Worm (Caenorhabditis elegans) whole organism, L1 larva: ENCODE results near the gene srxa-2.

Experiments
- C04F5.9 ChIP-seq: sonication (generic microtip); optimal IDR thresholded peaks from 2 replicates; lab custom pipeline; 2016; ENCODE audit warnings: missing genetic modification characterization, missing compliant biosample characterization
- C16A3.4 ChIP-seq: fragments of 150-350 bp; optimal IDR thresholded peaks from 2 replicates; lab custom pipeline; 2014; ENCODE audit warnings: missing biosample characterization, missing genetic modification characterization
- C34B4.2 ChIP-seq: sonication (generic microtip); optimal IDR thresholded peaks from 2 replicates; lab custom pipeline; 2017; ENCODE audit warnings: mild to moderate bottlenecking, missing genetic modification characterization, missing compliant biosample characterization
- F16B12.6 ChIP-seq: fragments of 150-350 bp; optimal IDR thresholded peaks from 2 replicates; lab custom pipeline; 2014; ENCODE audit warnings: missing biosample characterization, missing genetic modification characterization
- Y116A8C.19 ChIP-seq: sonication (generic microtip); optimal IDR thresholded peaks from 2 replicates; lab custom pipeline; 2016; ENCODE audit warnings: missing compliant biosample characterization, missing genetic modification characterization, borderline replicate concordance
- ama-1 ChIP-seq: fragments of 150-350 bp; optimal IDR thresholded peaks from 2 replicates; lab custom pipeline; 2014
- blmp-1 ChIP-seq: fragments of 150-350 bp; optimal IDR thresholded peaks from 2 replicates; lab custom pipeline; 2014; ENCODE audit warnings: missing biosample characterization, missing genetic modification characterization
- ceh-63 ChIP-seq: fragments of 200-800 bp; sonication (Bioruptor generic); optimal IDR thresholded peaks from 2 replicates; lab custom pipeline; 2018; ENCODE audit warnings: mild to moderate bottlenecking, missing genetic modification characterization, missing compliant biosample characterization
- ceh-90 ChIP-seq: sonication (generic microtip); optimal IDR thresholded peaks from 2 replicates; lab custom pipeline; 2016; ENCODE audit warnings: missing genetic modification characterization, missing compliant biosample characterization
- dpl-1 ChIP-seq, 3 experiments: fragments of 150-350 bp in 2 of 3; sonication (generic microtip) in 1 of 3; optimal IDR thresholded peaks; 2 replicates each; lab custom pipeline; 2014 to 2017; ENCODE audit warnings: missing biosample characterization in 3 of 3, missing genetic modification characterization in 3 of 3, missing genetic modification reagents in 3 of 3
- dsc-1 ChIP-seq: sonication (generic microtip); optimal IDR thresholded peaks from 2 replicates; lab custom pipeline; 2016; ENCODE audit warnings: mild to moderate bottlenecking, missing genetic modification characterization, missing compliant biosample characterization
- efl-1 ChIP-seq, 4 experiments: fragments of 150-350 bp; optimal IDR thresholded peaks in 3 of 4; peaks in 1 of 4; 1 replicate in 1 of 4; 2 replicates in 3 of 4; lab custom pipeline; 2014; ENCODE audit warnings: missing biosample characterization in 2 of 4, missing genetic modification characterization in 2 of 4, missing genetic modification reagents in 2 of 4
- egl-13 ChIP-seq: sonication (generic microtip); optimal IDR thresholded peaks from 2 replicates; lab custom pipeline; 2016; ENCODE audit warnings: missing genotype, missing genetic modification reagents, missing genetic modification characterization, missing compliant biosample characterization
- elt-3 ChIP-seq, 6 experiments: fragments of 150-350 bp in 1 of 6; sonication (generic microtip); optimal IDR thresholded peaks; 2 replicates each; lab custom pipeline; 2017 to 2018; ENCODE audit warnings: missing biosample characterization in 6 of 6, missing genetic modification characterization in 6 of 6, inconsistent platforms in 1 of 6
- fkh-8 ChIP-seq: sonication (generic microtip); optimal IDR thresholded peaks from 2 replicates; lab custom pipeline; 2016; ENCODE audit warnings: mild to moderate bottlenecking, missing genetic modification characterization, missing compliant biosample characterization
- fos-1 ChIP-seq: fragments of 150-350 bp; optimal IDR thresholded peaks from 2 replicates; lab custom pipeline; 2014; ENCODE audit warnings: missing biosample characterization, missing genetic modification characterization
- hlh-17 ChIP-seq: fragments of 200-800 bp; sonication (Bioruptor generic); optimal IDR thresholded peaks from 2 replicates; lab custom pipeline; 2018; ENCODE audit warnings: missing genetic modification characterization, mild to moderate bottlenecking, missing compliant biosample characterization, moderate library complexity, borderline replicate concordance
- irx-1 ChIP-seq: sonication (generic microtip); optimal IDR thresholded peaks from 2 replicates; lab custom pipeline; 2016; ENCODE audit warnings: missing genetic modification characterization, missing compliant biosample characterization
- isw-1 ChIP-seq: fragments of 200-800 bp; sonication (Bioruptor generic); IDR thresholded peaks from 2 replicates; pipeline ENCODE4 v1.3.6; 2022; ENCODE audit warnings: missing genetic modification characterization, missing compliant biosample characterization
- jun-1 ChIP-seq: fragments of 150-350 bp; optimal IDR thresholded peaks from 2 replicates; lab custom pipeline; 2014; ENCODE audit warnings: missing biosample characterization, missing genetic modification reagents, missing genetic modification characterization
- lin-13 ChIP-seq: fragments of 150-350 bp; optimal IDR thresholded peaks from 2 replicates; lab custom pipeline; 2014; ENCODE audit warnings: missing biosample characterization, missing genetic modification reagents, missing genetic modification characterization
- lin-15B ChIP-seq: fragments of 150-350 bp; sonication (generic microtip); optimal IDR thresholded peaks from 3 replicates; lab custom pipeline; 2014; ENCODE audit warnings: missing biosample characterization, missing genetic modification characterization
- lin-35 ChIP-seq, 2 experiments: fragments of 150-350 bp; optimal IDR thresholded peaks; 2 replicates each; lab custom pipeline; 2014; ENCODE audit warnings: missing biosample characterization in 2 of 2, missing genetic modification characterization in 2 of 2, missing genetic modification reagents in 2 of 2
- lin-39 ChIP-seq: fragments of 150-350 bp; optimal IDR thresholded peaks from 2 replicates; lab custom pipeline; 2014; ENCODE audit warnings: missing biosample characterization, missing genetic modification reagents, missing genetic modification characterization
- mdl-1 ChIP-seq, 2 experiments: fragments of 150-350 bp; optimal IDR thresholded peaks; 2 replicates each; lab custom pipeline; 2014 to 2017; ENCODE audit warnings: missing biosample characterization in 2 of 2, missing genetic modification characterization in 2 of 2, inconsistent platforms in 1 of 2
- mef-2 ChIP-seq: fragments of 150-350 bp; optimal IDR thresholded peaks from 2 replicates; lab custom pipeline; 2014; ENCODE audit warnings: missing biosample characterization, missing genetic modification characterization
- mep-1 ChIP-seq: fragments of 150-350 bp; optimal IDR thresholded peaks from 2 replicates; lab custom pipeline; 2014; ENCODE audit warnings: missing biosample characterization, missing genetic modification characterization
- nhr-12 ChIP-seq: sonication (generic microtip); optimal IDR thresholded peaks from 2 replicates; lab custom pipeline; 2017; ENCODE audit warnings: missing biosample characterization, missing genetic modification characterization
- nhr-19 ChIP-seq: fragments of 200-800 bp; sonication (Bioruptor generic); conservative IDR thresholded peaks from 2 replicates; pipeline ENCODE4 v1.3.6; 2022; ENCODE audit warnings: missing genetic modification characterization, missing compliant biosample characterization
- nhr-47 ChIP-seq: sonication (generic microtip); optimal IDR thresholded peaks from 2 replicates; lab custom pipeline; 2016; ENCODE audit warnings: mild to moderate bottlenecking, missing genetic modification characterization, moderate library complexity, missing compliant biosample characterization
- nhr-71 ChIP-seq: sonication (generic microtip); optimal IDR thresholded peaks from 2 replicates; lab custom pipeline; 2016; ENCODE audit warnings: mild to moderate bottlenecking, missing genetic modification characterization, moderate library complexity, missing compliant biosample characterization
- nhr-76 ChIP-seq: sonication (generic microtip); optimal IDR thresholded peaks from 2 replicates; lab custom pipeline; 2017; ENCODE audit warnings: missing biosample characterization, missing genetic modification characterization
- nhr-84 ChIP-seq: sonication (generic microtip); optimal IDR thresholded peaks from 2 replicates; lab custom pipeline; 2017; ENCODE audit warnings: missing biosample characterization, missing genetic modification characterization
- nhr-90 ChIP-seq: sonication (generic microtip); optimal IDR thresholded peaks from 2 replicates; lab custom pipeline; 2016; ENCODE audit warnings: mild to moderate bottlenecking, missing genetic modification characterization, missing compliant biosample characterization; ENCODE audit not compliant: poor library complexity
- pag-3 ChIP-seq: sonication (generic microtip); optimal IDR thresholded peaks from 2 replicates; lab custom pipeline; 2017; ENCODE audit warnings: missing genetic modification characterization, mild to moderate bottlenecking, missing compliant biosample characterization, antibody characterized with exemption, borderline replicate concordance; ENCODE audit not compliant: insufficient read depth
- pax-3 ChIP-seq: fragments of 200-800 bp; sonication (Bioruptor generic); optimal IDR thresholded peaks from 2 replicates; lab custom pipeline; 2018; ENCODE audit warnings: mild to moderate bottlenecking, missing genetic modification characterization, moderate library complexity, missing compliant biosample characterization
- rnt-1 ChIP-seq: sonication (generic microtip); optimal IDR thresholded peaks from 2 replicates; lab custom pipeline; 2016; ENCODE audit warnings: mild to moderate bottlenecking, missing genetic modification characterization, moderate library complexity, missing compliant biosample characterization
- skn-1 ChIP-seq: fragments of 150-350 bp; optimal IDR thresholded peaks from 2 replicates; lab custom pipeline; 2014; ENCODE audit warnings: missing biosample characterization, missing genetic modification characterization
- snpc-4 ChIP-seq: fragments of 150-350 bp; optimal IDR thresholded peaks from 2 replicates; lab custom pipeline; 2014; ENCODE audit warnings: missing biosample characterization, missing genetic modification characterization
- snu-23 ChIP-seq: sonication (generic microtip); optimal IDR thresholded peaks from 2 replicates; lab custom pipeline; 2016; ENCODE audit warnings: missing genetic modification characterization, missing compliant biosample characterization
- sup-37 ChIP-seq: fragments of 200-800 bp; sonication (Bioruptor generic); optimal IDR thresholded peaks from 2 replicates; lab custom pipeline; 2018; ENCODE audit warnings: mild to moderate bottlenecking, missing genetic modification characterization, missing compliant biosample characterization
- tbx-2 ChIP-seq: sonication (generic microtip); optimal IDR thresholded peaks from 2 replicates; lab custom pipeline; 2016; ENCODE audit warnings: missing genetic modification characterization, missing compliant biosample characterization
- unc-130 ChIP-seq: fragments of 150-350 bp; optimal IDR thresholded peaks from 2 replicates; lab custom pipeline; 2017; ENCODE audit warnings: missing biosample characterization, missing genetic modification characterization, inconsistent platforms
- unc-86 ChIP-seq: sonication (generic microtip); optimal IDR thresholded peaks from 2 replicates; lab custom pipeline; 2016; ENCODE audit warnings: missing genetic modification characterization, missing compliant biosample characterization
- xbp-1 ChIP-seq: sonication (generic microtip); optimal IDR thresholded peaks from 2 replicates; lab custom pipeline; 2016; ENCODE audit warnings: missing genetic modification characterization, missing compliant biosample characterization

The srxa-2 gene

DNA sequence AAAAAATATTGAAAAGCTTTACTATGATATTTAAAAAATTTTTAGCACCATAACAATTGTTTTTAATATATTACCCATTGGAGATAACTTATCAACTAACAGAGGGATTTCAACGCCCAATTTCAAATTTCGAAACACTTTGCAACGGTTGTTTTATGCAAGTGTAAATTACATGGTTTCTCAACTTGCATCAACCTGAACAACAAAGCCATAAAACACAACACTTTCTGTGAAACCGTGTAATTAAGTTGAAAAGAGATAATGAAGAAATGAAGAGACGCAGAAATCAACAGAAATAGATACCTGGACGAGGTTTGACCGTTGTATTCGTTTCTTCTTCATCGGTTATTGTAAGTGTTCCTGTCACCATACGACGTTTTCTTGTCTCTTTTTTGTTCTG lies 27.2 kb downstream of the srxa-2 start, which contains the start of gene cpin-1:
Gene cpin-1 (plus strand): TSS at position 301 of the 400 bp plus-strand sequence.
- TF ChIP-seq efl-1 (optimal IDR thresholded peaks at IDR 0.05; lab: Kevin White, UChicago) (no peak), efl-1 (GFP tag; optimal IDR thresholded peaks at IDR 0.05 in 1 of 2; lab: Kevin White, UChicago) (peak in 1 of 2 experiments; percentile 89), blmp-1 (peak; percentile 18), egl-13 (tag; lab: Kevin White, UChicago) (no peak)

DNA sequence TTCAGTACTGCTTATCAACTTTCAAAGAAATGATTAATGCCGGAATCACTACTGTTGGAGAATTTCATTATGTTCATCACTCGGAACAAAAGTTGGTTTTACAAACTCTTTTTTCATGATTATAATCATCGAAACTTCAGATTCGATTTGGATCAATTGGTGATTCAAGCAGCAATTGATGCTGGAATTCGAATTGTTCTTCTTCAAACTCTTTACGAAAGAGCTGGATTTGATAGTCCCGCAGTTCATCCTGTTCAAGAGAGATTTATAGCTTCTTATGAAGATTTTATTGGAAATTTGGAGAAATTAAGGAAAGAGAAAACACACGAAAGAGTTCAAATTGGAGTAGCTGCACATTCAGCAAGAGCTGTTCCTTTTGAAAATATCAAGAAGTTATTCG lies 28.6 kb downstream of the srxa-2 start:
- no peak for TF ChIP-seq unc-130 (tag; lab: Kevin White, UChicago)
- TF ChIP-seq irx-1 (tag; lab: Kevin White, UChicago) = no peak
- TF ChIP-seq pag-3 (tag; lab: Kevin White, UChicago) = no peak
- TF ChIP-seq nhr-12 (tag; lab: Kevin White, UChicago) = no peak
- TF ChIP-seq F16B12.6 (tag; lab: Kevin White, UChicago) = no peak
- no peak for TF ChIP-seq rnt-1 (tag; lab: Kevin White, UChicago)

DNA sequence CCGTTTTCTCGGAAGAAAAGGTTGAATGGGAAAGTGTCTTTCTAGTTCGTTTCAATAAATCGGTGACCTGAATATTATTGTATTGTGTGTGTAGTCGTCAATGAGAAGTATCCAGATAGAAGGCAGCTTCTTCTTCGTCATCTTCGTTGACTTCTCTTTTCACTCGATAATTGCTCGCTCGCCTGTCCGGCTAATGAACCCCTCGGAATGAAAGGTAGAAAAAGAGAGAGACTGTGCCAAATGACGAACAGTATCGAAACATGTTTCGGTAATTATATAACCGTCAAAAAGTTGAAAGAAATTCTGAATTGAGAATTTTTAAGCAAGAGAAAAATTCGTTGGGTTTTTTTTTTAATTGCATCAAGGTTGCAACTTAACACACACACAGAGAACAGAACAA lies 34.2 kb downstream of the srxa-2 start, which contains the start of gene cutl-17:
Gene cutl-17 (minus strand): TSS at position 101 of the 400 bp plus-strand sequence.
- no peak for TF ChIP-seq sup-37 (GFP tag; lab: Kevin White, UChicago)
- no peak for TF ChIP-seq lin-35 (GFP tag; optimal IDR thresholded peaks at IDR 0.05; lab: Kevin White, UChicago)
- TF ChIP-seq nhr-19 (GFP tag; lab: Robert Waterston, UW) = no peak
- no peak for TF ChIP-seq fkh-8
- TF ChIP-seq pax-3 (tag; lab: Kevin White, UChicago) = no peak

DNA sequence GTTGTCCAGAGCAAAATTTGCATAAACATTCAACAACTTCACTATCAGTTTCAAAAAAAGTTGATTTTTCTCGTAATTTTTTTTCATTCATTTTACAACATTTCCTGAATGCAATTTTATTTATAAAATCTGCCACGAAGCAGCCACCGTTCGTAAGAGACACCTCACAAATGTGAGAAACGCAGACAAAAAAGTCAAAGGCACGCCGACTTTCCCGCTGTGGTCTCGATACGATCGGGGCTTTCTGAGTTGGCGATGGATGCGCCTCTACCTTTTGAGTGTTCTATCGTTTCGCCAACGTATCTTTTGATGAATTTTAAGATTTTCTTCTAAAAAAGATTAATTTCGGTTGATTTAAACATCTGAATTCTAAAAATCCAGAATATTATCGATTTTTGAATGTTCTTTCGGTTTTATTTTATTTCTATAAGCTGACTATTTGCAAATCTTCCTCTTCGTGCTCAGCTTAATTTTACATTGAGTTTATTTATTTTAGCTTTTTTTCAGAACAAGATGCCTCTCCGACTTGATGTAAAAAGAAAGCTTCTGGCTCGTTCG lies 36.1 kb downstream of the srxa-2 start, which contains the start of gene copb-2:
Gene copb-2 (plus strand): TSS at position 508 of the 558 bp plus-strand sequence.
- TF ChIP-seq ceh-90 (no peak), nhr-71 (peak; percentile 78), mef-2 (tag; lab: Kevin White, UChicago) (no peak), unc-86 (tag; lab: Kevin White, UChicago) (peak; percentile 34), mdl-1 (tag; optimal IDR thresholded peaks at IDR 0.05; lab: Kevin White, UChicago) (peak in 1 of 2 experiments; percentile 48), nhr-84 (tag; lab: Kevin White, UChicago) (no peak), snu-23 (GFP tag; lab: Kevin White, UChicago) (peak; percentile 72), snpc-4 (tag; lab: Kevin White, UChicago) (peak; percentile 87), xbp-1 (tag; lab: Kevin White, UChicago) (peak; percentile 65), lin-13 (GFP tag; lab: Kevin White, UChicago) (peak; percentile 49), skn-1 (tag; lab: Kevin White, UChicago) (peak; percentile 37), C34B4.2 (no peak), elt-3 (tag; optimal IDR thresholded peaks at IDR 0.05; lab: Kevin White, UChicago) (peak in 1 of 6 experiments; percentile 10), dpl-1 (GFP tag; optimal IDR thresholded peaks at IDR 0.05; lab: Kevin White, UChicago) (peak; percentile 40 to 74 (median 63)), mep-1 (tag; lab: Kevin White, UChicago) (peak; percentile 82), nhr-76 (no peak), blmp-1 (peak; percentile 43), ama-1 (no peak), lin-35 (GFP tag; optimal IDR thresholded peaks at IDR 0.05; lab: Kevin White, UChicago) (peak; percentile 71 to 76), tbx-2 (tag; lab: Kevin White, UChicago) (peak; percentile 40), C16A3.4 (tag; lab: Kevin White, UChicago) (peak; percentile 48), dsc-1 (tag; lab: Kevin White, UChicago) (peak; percentile 22), efl-1 (optimal IDR thresholded peaks at IDR 0.05; lab: Kevin White, UChicago) (peak; percentile 78 to 83), efl-1 (GFP tag; optimal IDR thresholded peaks at IDR 0.05 in 1 of 2; lab: Kevin White, UChicago) (peak; percentile 67 to 94), nhr-47 (peak; percentile 67), C04F5.9 (tag; lab: Kevin White, UChicago) (peak; percentile 21), jun-1 (tag; lab: Kevin White, UChicago) (no peak), lin-15B (tag; lab: Kevin White, UChicago) (no peak), F16B12.6 (tag; lab: Kevin White, UChicago) (peak; percentile 42), hlh-17 (GFP tag; lab: Kevin White, UChicago) (no peak), nhr-90 (tag; lab: Kevin White, UChicago) (peak; percentile 25), Y116A8C.19 (tag; lab: Kevin White, UChicago) (no peak), rnt-1 (tag; lab: Kevin White, UChicago) (peak; percentile 64), ceh-63 (GFP tag; lab: Kevin White, UChicago) (no peak), lin-39 (tag; lab: Kevin White, UChicago) (peak; percentile 21), isw-1 (peak; percentile 45), fos-1 (tag; lab: Kevin White, UChicago) (no peak)
